Fruit fly (Drosophila melanogaster) S2 (cell line): ENCODE results near the gene CG43131.

Experiments used
- CG8478 ChIP-seq: fragments of >200 bp; optimal IDR thresholded peaks from 2 replicates; lab custom pipeline; 2018
- CTCF ChIP-seq, 2 experiments: fragments of >200 bp; optimal IDR thresholded peaks; 2 replicates each; lab custom pipeline; 2018

CG43131 gene

DNA sequence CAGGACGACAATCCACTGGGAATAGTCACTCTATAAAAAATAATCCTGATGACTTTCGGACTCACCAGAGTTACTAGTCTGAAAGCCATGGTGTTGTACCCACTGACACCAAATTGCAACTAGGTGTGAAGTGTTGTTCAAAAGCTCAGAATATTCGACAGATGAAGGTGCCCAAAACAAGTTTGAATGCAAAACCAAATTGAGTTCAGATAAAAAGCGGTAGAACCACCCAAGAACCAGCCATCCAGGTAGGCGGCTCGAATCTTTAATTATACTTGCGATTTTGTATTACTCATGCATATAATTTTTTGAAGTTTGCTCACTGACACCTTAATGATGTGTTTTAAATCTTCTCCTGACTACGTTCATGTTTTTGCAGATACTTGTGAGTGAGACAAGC is at the start of gene CG43131:
TSS of gene CG43131 (minus strand) at position 101 of the 400 bp plus-strand sequence.
- TF ChIP-seq CG8478 (no peak), CTCF (optimal IDR thresholded peaks at IDR 0.05; lab: Kevin White, UChicago) (no peak)

- TF ChIP-seq CTCF (optimal IDR thresholded peaks at IDR 0.05; lab: Kevin White, UChicago) (no peak), CG8478 (no peak)
Observed at dm6 chr3R:5150523-5150922, 41.5 kb upstream of the CG43131 start, which contains the start of gene dpr16. TSS of gene dpr16 (plus strand) at chr3R:5150908.

dm6 chr3R:5138889-5139288 is 29.9 kb upstream of the CG43131 start, which contains the start of gene CG12589:
TSS of gene CG12589 (minus strand) at chr3R:5138989.
- TF ChIP-seq CTCF (optimal IDR thresholded peaks at IDR 0.05; lab: Kevin White, UChicago), result no peak
- no peak for TF ChIP-seq CG8478

DNA sequence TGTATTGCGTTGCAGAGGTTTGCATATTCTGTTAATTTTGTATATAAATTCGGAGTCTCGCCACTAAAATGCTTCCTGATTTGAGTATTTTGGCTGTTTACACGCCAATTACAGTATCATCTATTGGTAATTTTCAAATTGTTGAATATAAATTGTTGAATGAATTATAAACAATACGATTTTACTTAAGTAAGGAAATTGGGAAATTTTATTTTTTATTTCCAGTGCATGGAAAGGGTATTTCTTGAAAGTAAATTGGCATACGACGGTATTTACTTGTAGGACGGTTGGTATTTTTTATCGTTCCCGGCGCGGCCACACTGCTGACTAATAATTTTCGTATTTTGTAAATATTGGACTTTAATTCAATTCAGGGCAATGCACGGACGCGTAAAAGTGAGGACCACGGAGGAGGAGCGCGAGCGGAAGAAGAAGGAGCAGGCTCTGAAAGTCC is 18.8 kb upstream of the CG43131 start, which contains the start of gene RabGGTa:
TSS of gene RabGGTa (plus strand) at position 298 of the 454 bp plus-strand sequence.
- TF ChIP-seq CTCF (optimal IDR thresholded peaks at IDR 0.05; lab: Kevin White, UChicago) (peak in 1 of 2 experiments; percentile 23), CG8478 (no peak)

dm6 chr3R:5126884-5127283 is 17.9 kb upstream of the CG43131 start:
- peak; percentile 98 to 99 for TF ChIP-seq CTCF (optimal IDR thresholded peaks at IDR 0.05; lab: Kevin White, UChicago)
- TF ChIP-seq CG8478, result no peak

dm6 chr3R:5125832-5126231 is 16.9 kb upstream of the CG43131 start:
- TF ChIP-seq CTCF (optimal IDR thresholded peaks at IDR 0.05; lab: Kevin White, UChicago) (no peak), CG8478 (no peak)

- TF ChIP-seq CG8478 (no peak), CTCF (optimal IDR thresholded peaks at IDR 0.05; lab: Kevin White, UChicago) (no peak)
Observed at dm6 chr3R:5124928-5125327, 15.9 kb upstream of the CG43131 start.

DNA sequence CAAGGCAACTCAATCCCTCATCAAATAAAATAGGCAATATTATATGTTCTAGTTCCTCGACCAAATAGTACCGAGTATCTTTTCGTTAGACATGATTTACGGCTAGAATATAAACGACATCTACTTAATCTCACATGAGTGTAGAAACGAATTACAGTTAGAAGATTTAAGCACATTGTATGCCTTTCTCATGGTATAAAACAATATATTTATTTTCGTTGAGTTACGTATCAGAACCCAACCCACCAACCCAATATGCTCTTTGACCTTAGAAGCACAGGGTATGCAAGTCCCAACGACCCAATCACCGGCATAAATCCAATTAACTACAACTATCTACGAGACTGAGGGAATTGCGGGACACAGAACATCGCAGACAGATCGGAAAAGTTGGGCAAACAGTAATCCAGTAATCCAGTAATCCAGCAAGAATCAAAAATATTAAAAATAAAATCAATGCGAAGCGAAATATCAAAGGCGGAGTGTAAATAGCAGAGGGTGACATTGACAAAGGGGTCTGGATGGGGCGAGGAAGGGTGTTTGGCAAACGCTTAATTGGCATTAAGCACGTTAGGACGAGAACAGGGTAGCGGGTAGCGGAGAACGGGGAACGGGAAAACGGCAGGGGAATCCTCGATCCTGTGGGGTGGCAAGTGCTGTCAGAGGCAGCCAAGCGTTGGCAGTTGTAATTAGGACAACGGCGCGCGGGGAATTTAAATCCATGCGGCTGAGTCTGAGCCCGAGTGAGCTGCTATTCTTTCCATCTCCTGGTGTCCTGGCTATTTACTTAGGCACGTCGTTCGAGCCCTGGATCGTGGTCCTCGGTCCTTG is 13.5 kb upstream of the CG43131 start:
- TF ChIP-seq CTCF (optimal IDR thresholded peaks at IDR 0.05; lab: Kevin White, UChicago) (no peak), CG8478 (no peak)

DNA sequence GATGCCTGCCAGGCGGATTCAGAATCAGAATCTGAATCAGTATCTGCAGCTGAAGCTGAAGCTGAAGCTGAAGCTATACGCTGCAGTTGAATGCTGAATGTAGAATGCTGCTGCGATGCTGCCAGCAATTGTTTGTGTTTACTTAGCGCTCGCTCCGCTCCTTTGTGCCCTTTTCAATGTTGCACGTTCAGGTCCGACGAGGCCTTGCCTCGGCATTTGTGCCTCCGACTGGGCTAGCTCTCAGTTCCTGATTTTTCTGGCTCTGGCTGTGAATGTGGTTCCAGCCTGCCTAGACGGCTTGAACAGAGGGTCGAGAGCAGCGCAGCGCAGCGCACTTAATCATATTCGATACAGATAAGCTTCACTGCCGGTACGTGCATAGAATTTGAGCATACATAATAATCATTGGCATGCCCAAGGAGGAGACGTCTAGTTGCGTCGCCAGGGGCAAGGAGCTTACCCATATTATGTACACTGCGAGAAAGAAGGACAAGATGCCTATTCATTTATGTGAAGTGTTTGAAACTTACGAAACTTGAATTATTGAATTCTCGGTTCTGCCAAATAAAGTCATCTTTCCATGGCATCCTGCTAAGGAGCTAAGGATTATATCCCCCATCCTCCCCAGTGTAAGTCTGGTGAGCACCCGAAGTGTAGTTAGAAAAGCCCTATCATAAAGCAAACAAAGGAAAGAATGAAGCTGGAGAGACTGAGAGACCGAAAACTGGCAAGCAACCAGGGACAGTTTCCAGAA is 11.7 kb upstream of the CG43131 start:
- TF ChIP-seq CG8478 (no peak), CTCF (optimal IDR thresholded peaks at IDR 0.05; lab: Kevin White, UChicago) (no peak)

dm6 chr3R:5118185-5118584 is 9.2 kb upstream of the CG43131 start:
- TF ChIP-seq CTCF (optimal IDR thresholded peaks at IDR 0.05; lab: Kevin White, UChicago) (no peak), CG8478 (no peak)

DNA sequence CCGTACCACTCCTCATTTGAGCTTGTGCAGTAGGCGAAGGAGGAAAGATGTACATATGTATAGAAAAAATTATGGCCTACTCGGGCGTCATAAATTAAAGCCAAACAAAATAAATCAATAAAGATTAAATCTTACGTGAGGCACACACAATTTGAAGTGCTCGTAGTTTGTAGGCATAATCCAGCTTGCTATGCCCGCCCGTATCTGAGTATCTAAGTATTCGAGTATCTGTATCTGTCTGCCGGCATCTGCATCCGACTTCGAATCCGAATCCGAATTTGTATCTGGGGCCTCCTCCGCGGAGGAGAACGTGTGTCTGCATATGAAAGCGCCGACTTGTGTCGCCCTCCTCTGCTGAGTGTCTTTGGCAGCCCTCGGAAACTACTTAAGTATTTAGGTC is 7.4 kb upstream of the CG43131 start:
- TF ChIP-seq CTCF (optimal IDR thresholded peaks at IDR 0.05; lab: Kevin White, UChicago), result no peak
- TF ChIP-seq CG8478, result no peak

DNA sequence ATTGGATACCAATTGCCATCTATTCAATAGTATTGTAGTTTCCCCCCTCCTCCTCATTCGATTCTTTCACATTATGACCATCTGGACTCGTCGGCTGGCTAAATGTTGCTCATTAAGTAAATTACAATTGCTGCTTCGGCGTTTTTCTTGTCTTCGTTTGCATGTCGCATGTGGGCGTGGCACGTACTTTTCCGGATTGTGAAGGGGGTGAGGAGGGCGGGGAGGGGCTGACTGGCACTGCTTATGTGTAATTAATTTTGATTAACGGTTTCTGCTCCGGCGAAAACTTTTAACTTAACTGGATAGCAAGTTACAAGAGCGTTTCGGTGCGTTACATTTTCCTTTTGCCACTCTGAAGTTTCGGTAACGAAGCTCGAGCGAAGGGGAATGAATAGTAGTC is 6.5 kb upstream of the CG43131 start:
- no peak for TF ChIP-seq CTCF (optimal IDR thresholded peaks at IDR 0.05; lab: Kevin White, UChicago)
- no peak for TF ChIP-seq CG8478

- TF ChIP-seq CG8478 (no peak), CTCF (optimal IDR thresholded peaks at IDR 0.05; lab: Kevin White, UChicago) (no peak)
Observed at dm6 chr3R:5114147-5114546, 5.2 kb upstream of the CG43131 start.

DNA sequence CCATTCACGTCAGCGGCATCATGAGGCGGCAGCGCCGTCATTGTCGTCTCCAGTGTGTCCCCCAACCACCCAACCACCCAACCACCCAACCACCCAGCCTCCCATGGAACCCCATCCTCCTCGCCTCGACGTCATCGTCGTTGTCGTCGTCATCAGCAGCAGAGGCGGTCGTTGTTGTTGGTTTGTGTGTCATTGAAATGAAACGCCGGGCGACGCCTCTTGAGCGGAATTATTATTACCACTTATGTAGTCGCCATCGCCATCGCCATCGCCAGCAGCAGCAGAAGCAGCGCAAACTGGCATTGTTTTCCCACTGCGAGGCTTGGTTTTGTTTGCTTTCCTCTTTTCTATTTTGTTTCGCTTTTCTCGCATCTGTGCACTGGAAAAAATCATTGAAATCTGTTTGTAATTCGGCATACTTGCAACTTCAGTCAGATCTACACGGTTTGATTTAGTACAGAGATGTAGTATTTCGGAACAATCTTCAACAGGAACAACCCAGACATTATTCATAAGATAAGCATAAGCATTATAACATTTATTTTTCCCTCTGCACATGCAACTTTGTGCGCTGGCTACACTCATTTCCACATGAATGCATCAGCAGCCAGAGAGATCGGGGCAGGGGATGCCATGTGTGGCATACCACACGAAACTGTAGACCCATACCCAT is 4.0 kb upstream of the CG43131 start:
- TF ChIP-seq CG8478 (no peak), CTCF (optimal IDR thresholded peaks at IDR 0.05; lab: Kevin White, UChicago) (no peak)

DNA sequence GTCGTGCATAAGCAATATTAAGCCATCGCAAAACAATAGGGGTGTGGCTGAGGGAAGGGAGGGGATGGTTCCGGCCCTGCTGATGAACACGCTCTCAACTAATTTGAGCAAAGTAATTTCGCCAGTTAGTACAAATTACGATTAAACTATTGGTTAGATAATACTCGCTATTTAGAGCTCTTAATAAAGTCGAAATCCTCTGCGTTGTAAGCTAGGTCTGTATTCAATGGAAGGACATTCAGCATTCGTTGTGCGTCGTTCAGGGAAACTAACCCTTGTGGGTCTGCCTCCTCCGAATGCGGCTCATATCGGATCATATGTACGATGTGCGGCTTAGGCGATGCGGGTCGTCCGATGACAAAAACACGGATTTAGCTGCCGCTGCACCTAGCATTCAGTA is 3.4 kb upstream of the CG43131 start:
- TF ChIP-seq CG8478 (no peak), CTCF (optimal IDR thresholded peaks at IDR 0.05; lab: Kevin White, UChicago) (no peak)
